Fruit fly (Drosophila melanogaster) whole organism, prepupa: Measurements from ENCODE around the gene ntc.

Experiments used
- Blimp-1 ChIP-seq: fragments of 200-800 bp; sonication (Bioruptor generic); optimal IDR thresholded peaks from 3 replicates; lab custom pipeline; 2017; ENCODE audit warnings: missing biosample characterization, missing genetic modification characterization, mild to moderate bottlenecking, moderate library complexity, missing genetic modification reagents
- CG10669 ChIP-seq: fragments of 200-800 bp; sonication (Bioruptor generic); optimal IDR thresholded peaks from 3 replicates; lab custom pipeline; 2018; ENCODE audit warnings: missing biosample characterization, mild to moderate bottlenecking, missing genetic modification characterization, moderate library complexity
- CG11294 ChIP-seq: fragments of 200-800 bp; sonication (Bioruptor generic); IDR thresholded peaks from 2 replicates; pipeline ENCODE4 v1.3.6; 2022; ENCODE audit warnings: missing biosample characterization, missing genetic modification characterization
- CG11902 ChIP-seq: fragments of 200-800 bp; sonication (Bioruptor generic); optimal IDR thresholded peaks from 3 replicates; lab custom pipeline; 2016; ENCODE audit warnings: missing biosample characterization, missing genetic modification characterization
- CG15336 ChIP-seq: fragments of 200-800 bp; sonication (Bioruptor generic); IDR thresholded peaks from 2 replicates; pipeline ENCODE4 v1.3.6; 2022; ENCODE audit warnings: missing biosample characterization, missing genetic modification characterization
- CG1621 ChIP-seq: fragments of 200-800 bp; sonication (Bioruptor generic); optimal IDR thresholded peaks from 3 replicates; lab custom pipeline; 2018; ENCODE audit warnings: missing biosample characterization, mild to moderate bottlenecking, missing genetic modification characterization
- CG3032 ChIP-seq: fragments of 200-800 bp; optimal IDR thresholded peaks from 2 replicates; lab custom pipeline; 2019; ENCODE audit warnings: missing biosample characterization, mild to moderate bottlenecking, missing genetic modification characterization, moderate library complexity
- CG32006 ChIP-seq: fragments of 200-800 bp; sonication (Bioruptor generic); optimal IDR thresholded peaks from 3 replicates; lab custom pipeline; 2017; ENCODE audit warnings: missing biosample characterization, mild to moderate bottlenecking, missing genetic modification characterization
- CG3919 ChIP-seq: fragments of 200-800 bp; sonication (Bioruptor generic); optimal IDR thresholded peaks from 3 replicates; lab custom pipeline; 2016; ENCODE audit warnings: missing biosample characterization, missing genetic modification characterization
- CG4318 ChIP-seq: fragments of 200-800 bp; sonication (Bioruptor generic); optimal IDR thresholded peaks from 3 replicates; lab custom pipeline; 2017; ENCODE audit warnings: missing biosample characterization, mild to moderate bottlenecking, missing genetic modification characterization
- CG6163 ChIP-seq: fragments of 200-800 bp; sonication (Bioruptor generic); IDR thresholded peaks from 3 replicates; pipeline ENCODE4 v1.3.6; 2022; ENCODE audit warnings: missing biosample characterization, missing genetic modification characterization
- CG6276 ChIP-seq: fragments of 200-800 bp; sonication (Bioruptor generic); optimal IDR thresholded peaks from 2 replicates; lab custom pipeline; 2017; ENCODE audit warnings: missing biosample characterization, mild to moderate bottlenecking, missing genetic modification characterization
- CG6792 ChIP-seq: fragments of 200-800 bp; sonication (Bioruptor generic); optimal IDR thresholded peaks from 3 replicates; lab custom pipeline; 2016; ENCODE audit warnings: missing biosample characterization, missing genetic modification characterization
- CG6808 ChIP-seq: fragments of 200-800 bp; sonication (Bioruptor generic); optimal IDR thresholded peaks from 3 replicates; lab custom pipeline; 2017; ENCODE audit warnings: missing biosample characterization, missing genetic modification characterization, mild to moderate bottlenecking, moderate library complexity, missing genetic modification reagents
- CG6854 ChIP-seq: fragments of 200-800 bp; sonication (Bioruptor generic); optimal IDR thresholded peaks from 2 replicates; lab custom pipeline; 2017; ENCODE audit warnings: missing biosample characterization, mild to moderate bottlenecking, missing genetic modification characterization
- CG7368 ChIP-seq: fragments of 200-800 bp; sonication (Bioruptor generic); optimal IDR thresholded peaks from 3 replicates; lab custom pipeline; 2016; ENCODE audit warnings: missing biosample characterization, missing genetic modification characterization
- CG8119 ChIP-seq: fragments of 200-800 bp; sonication (Bioruptor generic); IDR thresholded peaks from 3 replicates; pipeline ENCODE4 v1.3.6; 2022; ENCODE audit warnings: missing biosample characterization, missing genetic modification characterization
- CG8319 ChIP-seq: fragments of 200-800 bp; sonication (Bioruptor generic); optimal IDR thresholded peaks from 3 replicates; lab custom pipeline; 2016; ENCODE audit warnings: missing biosample characterization, missing genetic modification characterization
- Eip78C ChIP-seq: fragments of 200-800 bp; sonication (Bioruptor generic); peaks from one replicate; lab custom pipeline; 2016; ENCODE audit warnings: missing biosample characterization, missing genetic modification characterization
- Eip93F ChIP-seq: fragments of 200-800 bp; sonication (Bioruptor generic); optimal IDR thresholded peaks from 2 replicates; lab custom pipeline; 2016; ENCODE audit warnings: missing biosample characterization, mild to moderate bottlenecking, missing genetic modification characterization
- Ets21C ChIP-seq: fragments of 200-800 bp; sonication (Bioruptor generic); optimal IDR thresholded peaks from 3 replicates; lab custom pipeline; 2016; ENCODE audit warnings: missing biosample characterization, missing genetic modification characterization
- Gug ChIP-seq: fragments of 200-800 bp; sonication (Bioruptor generic); IDR thresholded peaks from 2 replicates; pipeline ENCODE4 v1.3.6; 2022; ENCODE audit warnings: missing biosample characterization, missing genetic modification characterization
- Hr38 ChIP-seq: sonication (Bioruptor generic); optimal IDR thresholded peaks from 2 replicates; lab custom pipeline; 2016; ENCODE audit warnings: missing biosample characterization, missing genetic modification characterization
- Hr39 ChIP-seq: fragments of 200-800 bp; sonication (Bioruptor generic); optimal IDR thresholded peaks from 2 replicates; lab custom pipeline; 2016; ENCODE audit warnings: missing biosample characterization, missing genetic modification characterization
- Hr4 ChIP-seq: fragments of 200-800 bp; sonication (Bioruptor generic); optimal IDR thresholded peaks from 3 replicates; lab custom pipeline; 2016; ENCODE audit warnings: missing biosample characterization, missing genetic modification characterization
- Lpt ChIP-seq: fragments of 200-800 bp; sonication (Bioruptor generic); optimal IDR thresholded peaks from 3 replicates; lab custom pipeline; 2016; ENCODE audit warnings: missing biosample characterization, missing genetic modification characterization
- Met ChIP-seq: fragments of 200-800 bp; sonication (Bioruptor generic); optimal IDR thresholded peaks from 3 replicates; lab custom pipeline; 2016; ENCODE audit warnings: missing biosample characterization, missing genetic modification characterization
- OdsH ChIP-seq: fragments of 200-800 bp; sonication (Bioruptor generic); optimal IDR thresholded peaks from 3 replicates; lab custom pipeline; 2016; ENCODE audit warnings: missing biosample characterization, missing genetic modification characterization
- Sox102F ChIP-seq: fragments of 200-800 bp; sonication (Bioruptor generic); optimal IDR thresholded peaks from 2 replicates; lab custom pipeline; 2016; ENCODE audit warnings: missing biosample characterization, mild to moderate bottlenecking, missing genetic modification characterization
- Sox14 ChIP-seq: fragments of 200-800 bp; sonication (Bioruptor generic); optimal IDR thresholded peaks from 3 replicates; lab custom pipeline; 2016; ENCODE audit warnings: missing biosample characterization, missing genetic modification characterization
- achi ChIP-seq: fragments of 200-800 bp; sonication (Bioruptor generic); optimal IDR thresholded peaks from 3 replicates; lab custom pipeline; 2016; ENCODE audit warnings: missing biosample characterization, missing genetic modification characterization
- acj6 ChIP-seq: fragments of 200-800 bp; sonication (Bioruptor generic); optimal IDR thresholded peaks from 3 replicates; lab custom pipeline; 2016; ENCODE audit warnings: missing biosample characterization, missing genetic modification characterization
- cyc ChIP-seq: fragments of 200-800 bp; sonication (Bioruptor generic); optimal IDR thresholded peaks from 3 replicates; lab custom pipeline; 2016; ENCODE audit warnings: missing biosample characterization, missing genetic modification characterization
- dsx ChIP-seq: fragments of 200-800 bp; optimal IDR thresholded peaks from 3 replicates; lab custom pipeline; 2019; ENCODE audit warnings: missing biosample characterization, mild to moderate bottlenecking, missing genetic modification characterization, moderate library complexity; ENCODE audit not compliant: poor library complexity, severe bottlenecking
- fd59A ChIP-seq: fragments of 200-800 bp; sonication (Bioruptor generic); optimal IDR thresholded peaks from 2 replicates; lab custom pipeline; 2017; ENCODE audit warnings: missing biosample characterization, mild to moderate bottlenecking, missing genetic modification characterization, missing genetic modification reagents
- fd85E ChIP-seq: fragments of 200-800 bp; sonication (Bioruptor generic); optimal IDR thresholded peaks from 3 replicates; lab custom pipeline; 2016; ENCODE audit warnings: missing biosample characterization, missing genetic modification characterization
- lz ChIP-seq: fragments of 200-800 bp; sonication (Bioruptor generic); optimal IDR thresholded peaks from 3 replicates; lab custom pipeline; 2016; ENCODE audit warnings: missing biosample characterization, missing genetic modification characterization
- salr ChIP-seq, 2 experiments: fragments of 200-800 bp; sonication (Bioruptor generic); optimal IDR thresholded peaks; 3 replicates each; lab custom pipeline; 2016 to 2018; ENCODE audit warnings: missing biosample characterization in 2 of 2, missing genetic modification characterization in 2 of 2, mild to moderate bottlenecking in 1 of 2
- spab ChIP-seq: fragments of 200-800 bp; sonication (Bioruptor generic); optimal IDR thresholded peaks from 2 replicates; lab custom pipeline; 2017; ENCODE audit warnings: missing biosample characterization, mild to moderate bottlenecking, missing genetic modification characterization, missing genetic modification reagents
- ss ChIP-seq, 2 experiments: fragments of 200-800 bp; sonication (Bioruptor generic); optimal IDR thresholded peaks; 2 replicates in 1 of 2; 3 replicates in 1 of 2; lab custom pipeline; 2017 to 2018; ENCODE audit warnings: mild to moderate bottlenecking in 2 of 2, missing biosample characterization in 2 of 2, missing genetic modification characterization in 2 of 2, moderate library complexity in 1 of 2
- svp ChIP-seq: fragments of 200-800 bp; sonication (Bioruptor generic); peaks from one replicate; lab custom pipeline; 2016; ENCODE audit warnings: missing biosample characterization, missing genetic modification characterization
- topi ChIP-seq: fragments of 200-800 bp; sonication (Bioruptor generic); optimal IDR thresholded peaks from 3 replicates; lab custom pipeline; 2016; ENCODE audit warnings: missing biosample characterization, missing genetic modification characterization
- vri ChIP-seq: fragments of 200-800 bp; sonication (Bioruptor generic); optimal IDR thresholded peaks from 3 replicates; lab custom pipeline; 2016; ENCODE audit warnings: missing biosample characterization, mild to moderate bottlenecking, missing genetic modification characterization

Gene ntc

DNA sequence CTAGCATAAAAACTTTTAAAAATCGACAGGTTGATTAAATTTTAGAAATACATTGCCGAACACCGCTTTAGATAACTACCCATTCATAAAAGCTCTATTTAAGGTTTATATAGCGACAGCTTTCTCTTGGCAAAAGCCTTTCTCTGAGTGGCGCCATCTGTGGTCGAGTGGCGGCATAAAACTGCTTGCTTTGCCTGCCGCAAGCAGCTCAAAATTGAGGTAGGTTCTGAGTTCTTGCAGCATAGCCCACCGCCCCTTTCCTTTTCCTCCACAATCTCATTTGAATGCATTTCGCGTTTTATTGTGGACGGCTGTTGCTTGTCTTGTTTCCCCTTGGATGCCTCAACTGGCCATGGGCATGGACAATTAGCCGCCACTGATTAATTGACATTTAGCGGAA lies 38.4 kb downstream of the ntc start (continued):
- TF ChIP-seq Sox102F: peak; percentile 49
- TF ChIP-seq CG6808 (GFP tag; lab: Kevin White, UChicago): no peak
- no peak for TF ChIP-seq CG3032 (tag; lab: Kevin White, UChicago)
- TF ChIP-seq CG6854 (GFP tag; lab: Kevin White, UChicago): no peak
- TF ChIP-seq Gug (GFP tag; lab: Robert Waterston, UW): no peak
- TF ChIP-seq OdsH (GFP tag; lab: Kevin White, UChicago): peak; percentile 57
- TF ChIP-seq CG10669: no peak
- peak; percentile 2 for TF ChIP-seq Ets21C
- peak; percentile 35; the same call in 1 of the 3 replicates for TF ChIP-seq CG6163 (GFP tag; lab: Robert Waterston, UW)
- TF ChIP-seq Blimp-1 (GFP tag; lab: Kevin White, UChicago): no peak
- no peak for TF ChIP-seq topi (GFP tag; lab: Kevin White, UChicago)
- TF ChIP-seq CG11902 (GFP tag; lab: Kevin White, UChicago): no peak
- TF ChIP-seq CG6792: peak; percentile 13
- peak; percentile 25 for TF ChIP-seq cyc (GFP tag; lab: Kevin White, UChicago)
- TF ChIP-seq CG11294 (GFP tag; lab: Robert Waterston, UW): no peak
- TF ChIP-seq vri (GFP tag; lab: Kevin White, UChicago): peak; percentile 56
- TF ChIP-seq Hr38: no peak

DNA sequence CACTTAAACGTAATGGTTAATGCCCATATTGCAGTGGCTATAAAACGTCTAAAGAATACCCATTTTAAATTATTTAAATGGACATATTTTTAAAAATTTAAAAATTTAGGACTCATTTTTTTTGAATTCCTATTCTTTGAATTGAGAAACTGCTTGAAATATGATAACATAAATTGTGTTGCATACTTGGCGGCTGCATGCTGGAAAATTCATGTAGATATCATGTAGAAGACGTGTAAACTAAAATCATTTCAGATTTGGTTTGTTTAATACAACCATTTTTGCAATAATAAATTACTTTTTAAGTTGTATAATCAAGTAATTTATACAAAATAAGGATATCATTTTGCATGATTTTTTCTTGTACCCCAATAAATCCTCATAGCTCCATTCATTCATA lies 39.6 kb downstream of the ntc start:
- TF ChIP-seq topi (GFP tag; lab: Kevin White, UChicago) (no peak), Eip78C (GFP tag; lab: Kevin White, UChicago) (peak; percentile 10)

- TF ChIP-seq topi (GFP tag; lab: Kevin White, UChicago) (peak; percentile 50), fd59A (GFP tag; lab: Kevin White, UChicago) (peak; percentile 56), Met (GFP tag; lab: Kevin White, UChicago) (peak; percentile 75), CG15336 (GFP tag; lab: Robert Waterston, UW) (peak; percentile 48), acj6 (GFP tag; lab: Kevin White, UChicago) (peak; percentile 53), Hr39 (peak; percentile 1), CG6276 (peak; percentile 67), Eip78C (GFP tag; lab: Kevin White, UChicago) (peak; percentile 86), CG7368 (GFP tag; lab: Kevin White, UChicago) (no peak), Hr38 (no peak), Hr4 (GFP tag; lab: Kevin White, UChicago) (peak; percentile 71), CG6792 (peak; percentile 7), Gug (GFP tag; lab: Robert Waterston, UW) (no peak; the same call in 1 of the 2 replicates), OdsH (GFP tag; lab: Kevin White, UChicago) (peak; percentile 59), CG6854 (GFP tag; lab: Kevin White, UChicago) (peak; percentile 63), CG6808 (GFP tag; lab: Kevin White, UChicago) (peak; percentile 71), CG32006 (GFP tag; lab: Kevin White, UChicago) (peak; percentile 68), CG11294 (GFP tag; lab: Robert Waterston, UW) (peak; percentile 49), fd85E (GFP tag; lab: Kevin White, UChicago) (no peak), ss (GFP tag; optimal IDR thresholded peaks at IDR 0.05; lab: Kevin White, UChicago) (peak; percentile 76 to 83), Lpt (GFP tag; lab: Kevin White, UChicago) (peak; percentile 16), CG8319 (no peak), Eip93F (GFP tag; lab: Kevin White, UChicago) (no peak), Sox102F (peak; percentile 16), svp (GFP tag; lab: Kevin White, UChicago) (peak; percentile 84), Ets21C (no peak), CG4318 (peak; percentile 38), cyc (GFP tag; lab: Kevin White, UChicago) (no peak), lz (GFP tag; lab: Kevin White, UChicago) (peak; percentile 51), CG3919 (GFP tag; lab: Kevin White, UChicago) (peak; percentile 7), vri (GFP tag; lab: Kevin White, UChicago) (peak; percentile 36), Sox14 (peak; percentile 63), spab (GFP tag; lab: Kevin White, UChicago) (peak; percentile 64), CG10669 (no peak), salr (GFP tag; optimal IDR thresholded peaks at IDR 0.05; lab: Kevin White, UChicago) (peak; percentile 18 to 48), CG8119 (GFP tag; lab: Robert Waterston, UW) (peak; percentile 68; the same call in 1 of the 3 replicates), dsx (GFP tag; lab: Kevin White, UChicago) (peak; percentile 54), CG6163 (GFP tag; lab: Robert Waterston, UW) (peak; percentile 75), Blimp-1 (GFP tag; lab: Kevin White, UChicago) (no peak), CG1621 (peak; percentile 65), achi (peak; percentile 53)
Observed at dm6 chr3L:3765782-3766520, 40.3 kb downstream of the ntc start.
